Worm (Caenorhabditis elegans) whole organism, late embryonic: Measurements from ENCODE around the gene F26F4.12.
A peak's percentile ranks its signal among the peaks of the same experiment; 100 is the strongest.

Experiments
- F13H6.1 ChIP-seq: sonication (generic microtip); optimal IDR thresholded peaks from 2 replicates; lab custom pipeline; 2016; ENCODE audit warnings: missing genetic modification characterization, missing compliant biosample characterization
- ceh-2 ChIP-seq: sonication (generic microtip); optimal IDR thresholded peaks from 2 replicates; lab custom pipeline; 2016; ENCODE audit warnings: missing genotype, missing genetic modification characterization, missing compliant biosample characterization
- dmd-4 ChIP-seq: sonication (generic microtip); optimal IDR thresholded peaks from 2 replicates; lab custom pipeline; 2016; ENCODE audit warnings: borderline replicate concordance, missing genetic modification characterization, missing compliant biosample characterization
- elt-2 ChIP-seq: sonication (generic microtip); optimal IDR thresholded peaks from 2 replicates; lab custom pipeline; 2016; ENCODE audit warnings: missing genetic modification reagents, missing genetic modification characterization, missing compliant biosample characterization
- fkh-10 ChIP-seq: fragments of 150-350 bp; optimal IDR thresholded peaks from 2 replicates; lab custom pipeline; 2014; ENCODE audit warnings: missing biosample characterization, missing genetic modification reagents, missing genetic modification characterization
- gmeb-2 ChIP-seq: sonication (generic microtip); optimal IDR thresholded peaks from 2 replicates; lab custom pipeline; 2016; ENCODE audit warnings: missing genetic modification characterization, inconsistent platforms, missing compliant biosample characterization
- lin-11 ChIP-seq: fragments of 200-800 bp; sonication (Bioruptor generic); optimal IDR thresholded peaks from 2 replicates; lab custom pipeline; 2018; ENCODE audit warnings: mild to moderate bottlenecking, missing genetic modification characterization, missing compliant biosample characterization
- nhr-11 ChIP-seq: fragments of 150-350 bp; optimal IDR thresholded peaks from 2 replicates; lab custom pipeline; 2014; ENCODE audit warnings: missing biosample characterization, missing genetic modification characterization
- nhr-232 ChIP-seq: sonication (generic microtip); optimal IDR thresholded peaks from 2 replicates; lab custom pipeline; 2016; ENCODE audit warnings: missing genetic modification characterization, missing compliant biosample characterization
- npax-4 ChIP-seq: sonication (generic microtip); optimal IDR thresholded peaks from 2 replicates; lab custom pipeline; 2016; ENCODE audit warnings: missing genetic modification characterization, missing compliant biosample characterization
- pat-9 ChIP-seq: fragments of 200-800 bp; sonication (Bioruptor generic); optimal IDR thresholded peaks from 2 replicates; lab custom pipeline; 2018; ENCODE audit warnings: mild to moderate bottlenecking, missing genetic modification characterization, moderate library complexity, missing compliant biosample characterization
- pha-4 ChIP-seq: fragments of 150-350 bp; optimal IDR thresholded peaks from 2 replicates; lab custom pipeline; 2018; ENCODE audit warnings: missing biosample characterization, missing genetic modification reagents, missing genetic modification characterization
- pqm-1 ChIP-seq: sonication (generic microtip); optimal IDR thresholded peaks from 2 replicates; lab custom pipeline; 2016; ENCODE audit warnings: missing genetic modification characterization, missing compliant biosample characterization
- pros-1 ChIP-seq: fragments of 150-350 bp; optimal IDR thresholded peaks from 2 replicates; lab custom pipeline; 2014; ENCODE audit warnings: missing biosample characterization, missing genetic modification reagents, missing genetic modification characterization

- TF ChIP-seq lin-11 (tag; lab: Kevin White, UChicago) (no peak), pqm-1 (tag; lab: Kevin White, UChicago) (peak; percentile 77), npax-4 (tag; lab: Kevin White, UChicago) (no peak), pros-1 (tag; lab: Kevin White, UChicago) (peak; percentile 92), pha-4 (tag; lab: Kevin White, UChicago) (no peak), F13H6.1 (peak; percentile 89), dmd-4 (tag; lab: Kevin White, UChicago) (peak; percentile 85), pat-9 (peak; percentile 46), gmeb-2 (tag; lab: Kevin White, UChicago) (peak; percentile 10), nhr-232 (tag; lab: Kevin White, UChicago) (no peak), fkh-10 (GFP tag; lab: Kevin White, UChicago) (peak; percentile 72), elt-2 (tag; lab: Kevin White, UChicago) (peak; percentile 70), ceh-2 (peak; percentile 70), nhr-11 (no peak)
Observed at ce11 chrIII:4899728-4900127, 10.1 kb downstream of the F26F4.12 start.
